Fruit fly (Drosophila melanogaster) whole organism, embryonic: ENCODE data around the gene CG17109.
A peak's percentile ranks its signal among the peaks of the same experiment; 100 is the strongest.

Experiments used
- Abd-B ChIP-seq: fragments of 200-800 bp; sonication (Bioruptor generic); optimal IDR thresholded peaks from 2 replicates; lab custom pipeline; 2018; ENCODE audit warnings: missing biosample characterization, mild to moderate bottlenecking, missing genetic modification characterization, moderate library complexity
- CG1024 ChIP-seq: fragments of 200-800 bp; sonication (Bioruptor generic); IDR thresholded peaks from 2 replicates; pipeline ENCODE4 v1.3.6; 2022; ENCODE audit warnings: missing biosample characterization, missing genetic modification characterization
- CG11093 ChIP-seq: fragments of 200-800 bp; sonication (Bioruptor generic); IDR thresholded peaks from 3 replicates; pipeline ENCODE4 v1.3.6; 2022; ENCODE audit warnings: missing biosample characterization, missing genetic modification characterization
- CG11398 ChIP-seq: fragments of 200-800 bp; sonication (Bioruptor generic); optimal IDR thresholded peaks from 2 replicates; lab custom pipeline; 2016; ENCODE audit warnings: missing biosample characterization, missing genetic modification characterization
- CG11456 ChIP-seq: fragments of 200-800 bp; sonication (Bioruptor generic); IDR thresholded peaks from 3 replicates; pipeline ENCODE4 v1.3.6; 2022; ENCODE audit warnings: missing biosample characterization, missing genetic modification characterization
- CG12071 ChIP-seq: fragments of 200-800 bp; sonication (Bioruptor generic); optimal IDR thresholded peaks from 3 replicates; lab custom pipeline; 2018; ENCODE audit warnings: missing biosample characterization, mild to moderate bottlenecking, missing genetic modification characterization
- CG12155 ChIP-seq: fragments of 200-800 bp; sonication (Bioruptor generic); optimal IDR thresholded peaks from 3 replicates; lab custom pipeline; 2016; ENCODE audit warnings: missing biosample characterization, missing genetic modification characterization
- CG1603 ChIP-seq: fragments of 200-800 bp; sonication (Bioruptor generic); optimal IDR thresholded peaks from 2 replicates; lab custom pipeline; 2019; ENCODE audit warnings: missing biosample characterization, mild to moderate bottlenecking, missing genetic modification characterization, moderate library complexity
- CG16779 ChIP-seq: fragments of 200-800 bp; sonication (Bioruptor generic); IDR thresholded peaks from 2 replicates; pipeline ENCODE4 v1.3.6; 2022; ENCODE audit warnings: missing biosample characterization, missing genetic modification characterization
- CG17186 ChIP-seq: fragments of 200-800 bp; sonication (Bioruptor generic); optimal IDR thresholded peaks from 3 replicates; lab custom pipeline; 2017; ENCODE audit warnings: missing biosample characterization, missing genetic modification reagents, missing genetic modification characterization
- CG17829 ChIP-seq: fragments of 200-800 bp; optimal IDR thresholded peaks from 2 replicates; lab custom pipeline; 2019; ENCODE audit warnings: missing biosample characterization, mild to moderate bottlenecking, missing genetic modification characterization, moderate library complexity
- CG17912 ChIP-seq: fragments of 200-800 bp; sonication (Bioruptor generic); optimal IDR thresholded peaks from 2 replicates; lab custom pipeline; 2018; ENCODE audit warnings: missing biosample characterization, mild to moderate bottlenecking, missing genetic modification characterization
- CG2129 ChIP-seq: fragments of 200-800 bp; sonication (Bioruptor generic); IDR thresholded peaks from 2 replicates; pipeline ENCODE4 v1.3.6; 2022; ENCODE audit warnings: missing biosample characterization, missing genetic modification characterization; ENCODE audit not compliant: partially characterized antibody
- CG2712 ChIP-seq: fragments of 200-800 bp; optimal IDR thresholded peaks from 3 replicates; lab custom pipeline; 2019; ENCODE audit warnings: missing biosample characterization, mild to moderate bottlenecking, missing genetic modification characterization, moderate library complexity
- CG33557 ChIP-seq: fragments of 200-800 bp; sonication (Bioruptor generic); optimal IDR thresholded peaks from 2 replicates; lab custom pipeline; 2019; ENCODE audit warnings: missing biosample characterization, mild to moderate bottlenecking, missing genetic modification characterization, moderate library complexity
- CG4617 ChIP-seq: fragments of 200-800 bp; sonication (Bioruptor generic); optimal IDR thresholded peaks from 3 replicates; lab custom pipeline; 2016; ENCODE audit warnings: missing biosample characterization, missing genetic modification characterization, borderline replicate concordance
- CG5180 ChIP-seq: fragments of 200-800 bp; sonication (Bioruptor generic); optimal IDR thresholded peaks from 3 replicates; lab custom pipeline; 2017; ENCODE audit warnings: missing biosample characterization, missing genetic modification characterization, mild to moderate bottlenecking, moderate library complexity, missing genetic modification reagents
- CG6683 ChIP-seq: fragments of 200-800 bp; sonication (Bioruptor generic); optimal IDR thresholded peaks from 2 replicates; lab custom pipeline; 2017; ENCODE audit warnings: missing biosample characterization, mild to moderate bottlenecking, missing genetic modification characterization, missing genetic modification reagents
- CG8944 ChIP-seq: fragments of 200-800 bp; sonication (Bioruptor generic); optimal IDR thresholded peaks from 3 replicates; lab custom pipeline; 2016; ENCODE audit warnings: missing biosample characterization, missing genetic modification characterization
- CG9437 ChIP-seq: fragments of 200-800 bp; sonication (Bioruptor generic); optimal IDR thresholded peaks from 2 replicates; lab custom pipeline; 2018; ENCODE audit warnings: missing biosample characterization, mild to moderate bottlenecking, missing genetic modification characterization
- Drgx ChIP-seq: fragments of 200-800 bp; sonication (Bioruptor generic); IDR thresholded peaks from 2 replicates; pipeline ENCODE4 v1.3.6; 2022; ENCODE audit warnings: missing biosample characterization, missing genetic modification characterization
- E2f1 ChIP-seq: fragments of 200-800 bp; sonication (Bioruptor generic); IDR thresholded peaks from 2 replicates; pipeline ENCODE4 v1.3.6; 2022; ENCODE audit warnings: missing biosample characterization, missing genetic modification characterization
- Gug ChIP-seq: fragments of 200-800 bp; sonication (Bioruptor generic); IDR thresholded peaks from 4 replicates; pipeline ENCODE4 v1.3.6; 2022; ENCODE audit warnings: missing biosample characterization, missing genetic modification characterization
- H2.0 ChIP-seq: fragments of 200-800 bp; sonication (Bioruptor generic); IDR thresholded peaks from 2 replicates; pipeline ENCODE4 v1.3.6; 2022; ENCODE audit warnings: missing biosample characterization, missing genetic modification characterization
- Hmx ChIP-seq: fragments of 200-800 bp; sonication (Bioruptor generic); optimal IDR thresholded peaks from 2 replicates; lab custom pipeline; 2016; ENCODE audit warnings: missing biosample characterization, missing genetic modification characterization
- Hsf ChIP-seq: fragments of 200-800 bp; sonication (Bioruptor generic); optimal IDR thresholded peaks from 3 replicates; lab custom pipeline; 2016; ENCODE audit warnings: missing biosample characterization, missing genetic modification characterization
- Kr ChIP-seq: fragments of 200-800 bp; sonication (Bioruptor generic); optimal IDR thresholded peaks from 2 replicates; lab custom pipeline; 2017; ENCODE audit warnings: missing biosample characterization, mild to moderate bottlenecking, missing genetic modification characterization
- Mes4 ChIP-seq: fragments of 200-800 bp; sonication (Bioruptor generic); optimal IDR thresholded peaks from 2 replicates; lab custom pipeline; 2016; ENCODE audit warnings: missing biosample characterization, missing genetic modification characterization
- NK7.1 ChIP-seq: fragments of 200-800 bp; sonication (Bioruptor generic); optimal IDR thresholded peaks from 3 replicates; lab custom pipeline; 2016; ENCODE audit warnings: missing biosample characterization, missing genetic modification characterization
- Sry-δ ChIP-seq: fragments of 200-800 bp; sonication (Bioruptor generic); optimal IDR thresholded peaks from 2 replicates; lab custom pipeline; 2016; ENCODE audit warnings: missing biosample characterization, missing genetic modification characterization
- ab ChIP-seq: fragments of 200-800 bp; sonication (Bioruptor generic); optimal IDR thresholded peaks from 2 replicates; lab custom pipeline; 2016; ENCODE audit warnings: missing biosample characterization, missing genetic modification characterization
- abd-A ChIP-seq: fragments of 200-800 bp; sonication (Bioruptor generic); optimal IDR thresholded peaks from 3 replicates; lab custom pipeline; 2019; ENCODE audit warnings: missing biosample characterization, mild to moderate bottlenecking, missing genetic modification characterization, moderate library complexity
- al ChIP-seq: fragments of 200-800 bp; sonication (Bioruptor generic); IDR thresholded peaks from 2 replicates; pipeline ENCODE4 v1.3.6; 2022; ENCODE audit warnings: missing biosample characterization, missing genetic modification characterization
- bcd ChIP-seq: fragments of 200-800 bp; sonication (Bioruptor generic); optimal IDR thresholded peaks from 2 replicates; lab custom pipeline; 2017; ENCODE audit warnings: missing biosample characterization, mild to moderate bottlenecking, missing genetic modification characterization
- chm ChIP-seq: fragments of 200-800 bp; sonication (Bioruptor generic); IDR thresholded peaks from 2 replicates; pipeline ENCODE4 v1.3.6; 2022; ENCODE audit warnings: missing biosample characterization, missing genetic modification characterization
- corto ChIP-seq: fragments of 200-800 bp; sonication (Bioruptor generic); optimal IDR thresholded peaks from 2 replicates; lab custom pipeline; 2016; ENCODE audit warnings: missing biosample characterization, mild to moderate bottlenecking, missing genetic modification characterization, moderate library complexity
- crc ChIP-seq: fragments of 200-800 bp; sonication (Bioruptor generic); optimal IDR thresholded peaks from 2 replicates; lab custom pipeline; 2016; ENCODE audit warnings: missing biosample characterization, missing genetic modification characterization
- dm ChIP-seq: fragments of 200-800 bp; sonication (Bioruptor generic); optimal IDR thresholded peaks from 3 replicates; lab custom pipeline; 2016; ENCODE audit warnings: missing biosample characterization, missing genetic modification characterization
- grn ChIP-seq: fragments of 200-800 bp; sonication (Bioruptor generic); optimal IDR thresholded peaks from 3 replicates; lab custom pipeline; 2017; ENCODE audit warnings: missing biosample characterization, missing genetic modification characterization
- gsb-n ChIP-seq: fragments of 200-800 bp; sonication (Bioruptor generic); optimal IDR thresholded peaks from 3 replicates; lab custom pipeline; 2018; ENCODE audit warnings: missing biosample characterization, mild to moderate bottlenecking, missing genetic modification characterization
- jigr1 ChIP-seq: fragments of 200-800 bp; sonication (Bioruptor generic); IDR thresholded peaks from 3 replicates; pipeline ENCODE4 v1.3.6; 2022; ENCODE audit warnings: missing biosample characterization, missing genetic modification characterization
- jumu ChIP-seq: fragments of 200-800 bp; sonication (Bioruptor generic); optimal IDR thresholded peaks from 3 replicates; lab custom pipeline; 2016; ENCODE audit warnings: missing biosample characterization, missing genetic modification characterization
- klu ChIP-seq: fragments of 200-800 bp; sonication (Bioruptor generic); IDR thresholded peaks from 2 replicates; pipeline ENCODE4 v1.3.6; 2022; ENCODE audit warnings: missing biosample characterization, missing genetic modification characterization
- nmo ChIP-seq: fragments of 200-800 bp; sonication (Bioruptor generic); optimal IDR thresholded peaks from 2 replicates; lab custom pipeline; 2018; ENCODE audit warnings: missing biosample characterization, mild to moderate bottlenecking, missing genetic modification characterization, moderate library complexity
- pb ChIP-seq: fragments of 200-800 bp; sonication (Bioruptor generic); optimal IDR thresholded peaks from 3 replicates; lab custom pipeline; 2016; ENCODE audit warnings: missing biosample characterization, missing genetic modification characterization
- pros ChIP-seq: fragments of 200-800 bp; sonication (Bioruptor generic); optimal IDR thresholded peaks from 3 replicates; lab custom pipeline; 2019; ENCODE audit warnings: missing biosample characterization, mild to moderate bottlenecking, missing genetic modification characterization, moderate library complexity
- ro ChIP-seq: fragments of 200-800 bp; sonication (Bioruptor generic); IDR thresholded peaks from 2 replicates; pipeline ENCODE4 v1.3.6; 2022; ENCODE audit warnings: missing biosample characterization, missing genetic modification characterization
- schlank ChIP-seq: fragments of 200-800 bp; sonication (Bioruptor generic); optimal IDR thresholded peaks from 2 replicates; lab custom pipeline; 2018; ENCODE audit warnings: missing biosample characterization, mild to moderate bottlenecking, missing genetic modification characterization
- slbo ChIP-seq: fragments of 200-800 bp; sonication (Bioruptor generic); IDR thresholded peaks from 2 replicates; pipeline ENCODE4 v1.3.6; 2022; ENCODE audit warnings: missing biosample characterization, missing genetic modification characterization
- tna ChIP-seq: fragments of 200-800 bp; sonication (Bioruptor generic); IDR thresholded peaks from 2 replicates; pipeline ENCODE4 v1.3.6; 2022; ENCODE audit warnings: missing biosample characterization, missing genetic modification characterization; ENCODE audit not compliant: partially characterized antibody
- toy ChIP-seq: fragments of 200-800 bp; sonication (Bioruptor generic); IDR thresholded peaks from 2 replicates; pipeline ENCODE4 v1.3.6; 2022; ENCODE audit warnings: missing biosample characterization, missing genetic modification characterization
- usp ChIP-seq: fragments of >200 bp; optimal IDR thresholded peaks from 2 replicates; lab custom pipeline; 2017; ENCODE audit warnings: missing biosample characterization, missing genetic modification characterization

The CG17109 gene

dm6 chr3R:23048690-23049118 is 46.8 kb upstream of the CG17109 start (continued):
- TF ChIP-seq bcd (GFP tag; lab: Kevin White, UChicago) = peak; percentile 71
- peak; percentile 32; the same call in 2 of the 4 replicates for TF ChIP-seq Gug (GFP tag; lab: Robert Waterston, UW)
- TF ChIP-seq pb (GFP tag; lab: Kevin White, UChicago) = no peak
- TF ChIP-seq Drgx (GFP tag; lab: Robert Waterston, UW) = peak; percentile 87
- TF ChIP-seq jumu (GFP tag; lab: Kevin White, UChicago) = no peak
- TF ChIP-seq CG17829 (tag; lab: Kevin White, UChicago) = peak; percentile 78
- TF ChIP-seq CG1024 (GFP tag; lab: Robert Waterston, UW) = peak; percentile 32; the same call in 1 of the 2 replicates
- no peak for TF ChIP-seq corto (GFP tag; lab: Kevin White, UChicago)
- TF ChIP-seq dm = peak; percentile 18
- TF ChIP-seq Abd-B = peak; percentile 70
- no peak for TF ChIP-seq CG17912 (GFP tag; lab: Kevin White, UChicago)
- TF ChIP-seq Hmx (GFP tag; lab: Kevin White, UChicago) = peak; percentile 22
- peak; percentile 35; the same call in 1 of the 2 replicates for TF ChIP-seq klu (GFP tag; lab: Robert Waterston, UW)
- TF ChIP-seq CG16779 (GFP tag; lab: Robert Waterston, UW) = no peak
- TF ChIP-seq CG9437 = peak; percentile 75
- no peak for TF ChIP-seq Kr (GFP tag; lab: Kevin White, UChicago)
- TF ChIP-seq E2f1 (GFP tag; lab: Robert Waterston, UW) = peak; percentile 60
- TF ChIP-seq CG2129 (GFP tag; lab: Robert Waterston, UW) = no peak
- no peak for TF ChIP-seq ro (GFP tag; lab: Robert Waterston, UW)
- peak; percentile 68 for TF ChIP-seq grn (GFP tag; lab: Kevin White, UChicago)
- TF ChIP-seq schlank = no peak
- peak; percentile 42 for TF ChIP-seq gsb-n (tag; lab: Kevin White, UChicago)
- peak; percentile 92 for TF ChIP-seq nmo (GFP tag; lab: Kevin White, UChicago)
- peak; percentile 28 for TF ChIP-seq NK7.1
- peak; percentile 37 for TF ChIP-seq Hsf (GFP tag; lab: Kevin White, UChicago)
- TF ChIP-seq CG33557 (GFP tag; lab: Kevin White, UChicago) = no peak
- peak; percentile 70 for TF ChIP-seq slbo (GFP tag; lab: Robert Waterston, UW)
- peak; percentile 43 for TF ChIP-seq CG12071 (GFP tag; lab: Kevin White, UChicago)
- TF ChIP-seq usp (GFP tag; lab: Kevin White, UChicago) = no peak
- peak; percentile 7 for TF ChIP-seq CG8944 (GFP tag; lab: Kevin White, UChicago)
- no peak for TF ChIP-seq CG17186 (GFP tag; lab: Kevin White, UChicago)
- TF ChIP-seq CG4617 = peak; percentile 2
- no peak for TF ChIP-seq crc
- peak; percentile 84 for TF ChIP-seq pros (GFP tag; lab: Kevin White, UChicago)
- no peak for TF ChIP-seq chm (GFP tag; lab: Robert Waterston, UW)
- peak; percentile 21 for TF ChIP-seq Mes4 (GFP tag; lab: Kevin White, UChicago)
- TF ChIP-seq CG11456 (GFP tag; lab: Robert Waterston, UW) = no peak
- TF ChIP-seq jigr1 (GFP tag; lab: Robert Waterston, UW) = no peak
- no peak for TF ChIP-seq Sry-δ
- peak; percentile 52; the same call in 1 of the 2 replicates for TF ChIP-seq H2.0 (GFP tag; lab: Robert Waterston, UW)
- TF ChIP-seq abd-A = no peak
- peak; percentile 43 for TF ChIP-seq CG6683 (GFP tag; lab: Kevin White, UChicago)
- TF ChIP-seq ab = no peak
- no peak for TF ChIP-seq tna (GFP tag; lab: Robert Waterston, UW)
- no peak for TF ChIP-seq CG11398 (GFP tag; lab: Kevin White, UChicago)
- TF ChIP-seq CG2712 (tag; lab: Kevin White, UChicago) = peak; percentile 88
- TF ChIP-seq toy = no peak
- TF ChIP-seq CG12155 (GFP tag; lab: Kevin White, UChicago) = peak; percentile 37
- peak; percentile 55 for TF ChIP-seq al (GFP tag; lab: Robert Waterston, UW)
- TF ChIP-seq CG1603 (tag; lab: Kevin White, UChicago) = peak; percentile 58
- TF ChIP-seq CG5180 = peak; percentile 67
- peak; percentile 55; the same call in 1 of the 3 replicates for TF ChIP-seq CG11093 (GFP tag; lab: Robert Waterston, UW)
